Worm (Caenorhabditis elegans) whole organism, L2 larva: ENCODE measurements around the gene erd-2.1.

Source experiments
- C34F6.9 ChIP-seq: fragments of 150-350 bp; optimal IDR thresholded peaks from 2 replicates; lab custom pipeline; 2014; ENCODE audit warnings: missing biosample characterization, missing genetic modification characterization
- F13H6.1 ChIP-seq: sonication (generic microtip); optimal IDR thresholded peaks from 2 replicates; lab custom pipeline; 2016; ENCODE audit warnings: missing genetic modification characterization, missing compliant biosample characterization
- Y55F3AM.14 ChIP-seq: fragments of 200-800 bp; sonication (Bioruptor generic); optimal IDR thresholded peaks from 2 replicates; lab custom pipeline; 2018; ENCODE audit warnings: mild to moderate bottlenecking, missing genetic modification characterization, missing compliant biosample characterization
- ZK546.5 ChIP-seq: sonication (generic microtip); optimal IDR thresholded peaks from 2 replicates; lab custom pipeline; 2017; ENCODE audit warnings: missing biosample characterization, missing genetic modification characterization
- alr-1 ChIP-seq: fragments of 150-350 bp; optimal IDR thresholded peaks from 2 replicates; lab custom pipeline; 2014; ENCODE audit warnings: missing biosample characterization, missing genetic modification characterization
- ama-1 ChIP-seq: fragments of 150-350 bp; optimal IDR thresholded peaks from 2 replicates; lab custom pipeline; 2018; ENCODE audit warnings: inconsistent platforms
- blmp-1 ChIP-seq: sonication (generic microtip); optimal IDR thresholded peaks from 2 replicates; lab custom pipeline; 2017; ENCODE audit warnings: missing genetic modification characterization, mild to moderate bottlenecking, missing compliant biosample characterization, antibody characterized with exemption, moderate library complexity; ENCODE audit not compliant: insufficient read depth
- ceh-16 ChIP-seq: fragments of 150-350 bp; optimal IDR thresholded peaks from 2 replicates; lab custom pipeline; 2014; ENCODE audit warnings: missing biosample characterization, missing genetic modification characterization
- ceh-82 ChIP-seq: fragments of 150-350 bp; optimal IDR thresholded peaks from 2 replicates; lab custom pipeline; 2014; ENCODE audit warnings: missing biosample characterization, missing genetic modification characterization
- crh-2 ChIP-seq: sonication (generic microtip); optimal IDR thresholded peaks from 2 replicates; lab custom pipeline; 2017; ENCODE audit warnings: missing biosample characterization, missing genetic modification characterization
- dmd-4 ChIP-seq: sonication (generic microtip); optimal IDR thresholded peaks from 2 replicates; lab custom pipeline; 2017; ENCODE audit warnings: missing biosample characterization, missing genetic modification characterization
- egl-27 ChIP-seq: sonication (generic microtip); optimal IDR thresholded peaks from 3 replicates; lab custom pipeline; 2017; ENCODE audit warnings: missing biosample characterization, missing genetic modification reagents, missing genetic modification characterization
- elt-3 ChIP-seq: sonication (generic microtip); optimal IDR thresholded peaks from 2 replicates; lab custom pipeline; 2017; ENCODE audit warnings: missing biosample characterization, missing genetic modification characterization
- fos-1 ChIP-seq: fragments of 150-350 bp; optimal IDR thresholded peaks from 2 replicates; lab custom pipeline; 2014; ENCODE audit warnings: missing biosample characterization, missing genetic modification characterization
- gmeb-1 ChIP-seq: fragments of 150-350 bp; optimal IDR thresholded peaks from 2 replicates; lab custom pipeline; 2014; ENCODE audit warnings: missing biosample characterization, missing genetic modification characterization
- lin-11 ChIP-seq: fragments of 150-350 bp; sonication (generic microtip); optimal IDR thresholded peaks from 2 replicates; lab custom pipeline; 2014; ENCODE audit warnings: missing biosample characterization, missing genetic modification characterization, inconsistent platforms, mixed read lengths
- lin-39 ChIP-seq: fragments of 150-350 bp; optimal IDR thresholded peaks from 2 replicates; lab custom pipeline; 2014; ENCODE audit warnings: missing biosample characterization, missing genetic modification reagents, missing genetic modification characterization
- lsy-2 ChIP-seq, 2 experiments: fragments of 150-350 bp in 1 of 2; sonication (generic microtip) in 1 of 2; optimal IDR thresholded peaks; 2 replicates each; lab custom pipeline; 2014 to 2017; ENCODE audit warnings: missing biosample characterization in 2 of 2, missing genetic modification characterization in 2 of 2
- mab-5 ChIP-seq: fragments of 150-350 bp; optimal IDR thresholded peaks from 2 replicates; lab custom pipeline; 2014; ENCODE audit warnings: missing biosample characterization, missing genetic modification characterization
- mbf-1 ChIP-seq: sonication (generic microtip); optimal IDR thresholded peaks from 2 replicates; lab custom pipeline; 2017; ENCODE audit warnings: missing biosample characterization, missing genetic modification characterization
- mdl-1 ChIP-seq, 2 experiments: fragments of 150-350 bp in 1 of 2; sonication (generic microtip) in 1 of 2; optimal IDR thresholded peaks; 2 replicates each; lab custom pipeline; 2017; ENCODE audit warnings: missing biosample characterization in 2 of 2, missing genetic modification characterization in 2 of 2
- nhr-10 ChIP-seq: sonication (generic microtip); optimal IDR thresholded peaks from 2 replicates; lab custom pipeline; 2017; ENCODE audit warnings: missing biosample characterization, missing genetic modification characterization
- nhr-11 ChIP-seq: fragments of 150-350 bp; optimal IDR thresholded peaks from 2 replicates; lab custom pipeline; 2014; ENCODE audit warnings: missing biosample characterization, missing genetic modification characterization
- nhr-12 ChIP-seq: fragments of 150-350 bp; optimal IDR thresholded peaks from 2 replicates; lab custom pipeline; 2014; ENCODE audit warnings: missing biosample characterization, missing genetic modification characterization
- nhr-129 ChIP-seq: fragments of 150-350 bp; optimal IDR thresholded peaks from 2 replicates; lab custom pipeline; 2014; ENCODE audit warnings: missing biosample characterization, missing genetic modification characterization
- nhr-21 ChIP-seq: fragments of 150-350 bp; optimal IDR thresholded peaks from 2 replicates; lab custom pipeline; 2014; ENCODE audit warnings: missing biosample characterization, missing genetic modification characterization
- nhr-23 ChIP-seq: fragments of 150-350 bp; optimal IDR thresholded peaks from 2 replicates; lab custom pipeline; 2014; ENCODE audit warnings: missing biosample characterization, missing genetic modification reagents, missing genetic modification characterization
- nhr-25 ChIP-seq: fragments of 150-350 bp; sonication (generic microtip); optimal IDR thresholded peaks from 3 replicates; lab custom pipeline; 2014; ENCODE audit warnings: missing biosample characterization, missing genetic modification characterization
- nhr-6 ChIP-seq: fragments of 150-350 bp; optimal IDR thresholded peaks from 2 replicates; lab custom pipeline; 2014; ENCODE audit warnings: missing biosample characterization, missing genetic modification characterization
- nhr-77 ChIP-seq: fragments of 150-350 bp; optimal IDR thresholded peaks from 2 replicates; lab custom pipeline; 2014; ENCODE audit warnings: missing biosample characterization, missing genetic modification characterization
- peb-1 ChIP-seq: fragments of 150-350 bp; optimal IDR thresholded peaks from 2 replicates; lab custom pipeline; 2014; ENCODE audit warnings: missing biosample characterization, missing genetic modification characterization
- sem-4 ChIP-seq: fragments of 150-350 bp; optimal IDR thresholded peaks from 2 replicates; lab custom pipeline; 2014; ENCODE audit warnings: missing biosample characterization, missing genetic modification reagents, missing genetic modification characterization
- skn-1 ChIP-seq: sonication (generic microtip); optimal IDR thresholded peaks from 2 replicates; lab custom pipeline; 2017; ENCODE audit warnings: missing biosample characterization, missing genetic modification characterization
- sma-3 ChIP-seq: sonication (generic microtip); optimal IDR thresholded peaks from 2 replicates; lab custom pipeline; 2016; ENCODE audit warnings: missing genetic modification reagents, missing genetic modification characterization, missing compliant biosample characterization
- sma-9 ChIP-seq, 2 experiments: fragments of 150-350 bp in 1 of 2; sonication (generic microtip) in 1 of 2; optimal IDR thresholded peaks; 2 replicates each; lab custom pipeline; 2014 to 2016; ENCODE audit warnings: missing genetic modification characterization in 2 of 2, mild to moderate bottlenecking in 1 of 2, missing biosample characterization in 1 of 2, missing compliant biosample characterization in 1 of 2, missing genetic modification reagents in 1 of 2, moderate library complexity in 1 of 2
- snpc-4 ChIP-seq: fragments of 150-350 bp; optimal IDR thresholded peaks from 2 replicates; lab custom pipeline; 2014; ENCODE audit warnings: missing biosample characterization, missing genetic modification characterization
- unc-39 ChIP-seq: fragments of 150-350 bp; optimal IDR thresholded peaks from 2 replicates; lab custom pipeline; 2014; ENCODE audit warnings: missing biosample characterization, missing genetic modification characterization
- unc-55 ChIP-seq: fragments of 150-350 bp; sonication (generic microtip); optimal IDR thresholded peaks from 3 replicates; lab custom pipeline; 2014; ENCODE audit warnings: missing biosample characterization, missing genetic modification reagents, missing genetic modification characterization
- unc-62 ChIP-seq: fragments of 150-350 bp; optimal IDR thresholded peaks from 2 replicates; lab custom pipeline; 2014; ENCODE audit warnings: missing biosample characterization, missing genetic modification reagents, missing genetic modification characterization
- zag-1 ChIP-seq: fragments of 150-350 bp; optimal IDR thresholded peaks from 2 replicates; lab custom pipeline; 2014; ENCODE audit warnings: missing biosample characterization, missing genetic modification characterization
- ztf-1 ChIP-seq: fragments of 200-800 bp; sonication (Bioruptor generic); conservative IDR thresholded peaks from 2 replicates; pipeline ENCODE4 v1.3.6; 2022; ENCODE audit warnings: missing genetic modification characterization, missing compliant biosample characterization
- ztf-11 ChIP-seq: sonication (generic microtip); optimal IDR thresholded peaks from 2 replicates; lab custom pipeline; 2017; ENCODE audit warnings: missing biosample characterization, missing genetic modification characterization

The erd-2.1 gene

ce11 chrX:10163212-10163611 is 4.6 kb upstream of the erd-2.1 start:
- TF ChIP-seq nhr-6 (tag; lab: Kevin White, UChicago) (no peak), ztf-11 (tag; lab: Kevin White, UChicago) (no peak), ceh-16 (no peak), F13H6.1 (tag; lab: Kevin White, UChicago) (no peak), unc-39 (tag; lab: Kevin White, UChicago) (no peak), peb-1 (tag; lab: Kevin White, UChicago) (no peak), skn-1 (tag; lab: Kevin White, UChicago) (no peak), nhr-21 (tag; lab: Kevin White, UChicago) (no peak), nhr-12 (no peak), dmd-4 (no peak), nhr-25 (tag; lab: Kevin White, UChicago) (no peak), sma-9 (GFP tag; optimal IDR thresholded peaks at IDR 0.05; lab: Kevin White, UChicago) (no peak), sma-9 (tag; optimal IDR thresholded peaks at IDR 0.05; lab: Kevin White, UChicago) (no peak), lin-39 (tag; lab: Kevin White, UChicago) (no peak), sem-4 (tag; lab: Kevin White, UChicago) (no peak), C34F6.9 (tag; lab: Kevin White, UChicago) (no peak), nhr-129 (tag; lab: Kevin White, UChicago) (no peak), sma-3 (GFP tag; lab: Kevin White, UChicago) (no peak), unc-62 (GFP tag; lab: Kevin White, UChicago) (no peak), fos-1 (tag; lab: Kevin White, UChicago) (no peak), nhr-23 (tag; lab: Kevin White, UChicago) (no peak)

- no peak for TF ChIP-seq crh-2
- no peak for TF ChIP-seq unc-55 (GFP tag; lab: Kevin White, UChicago)
- TF ChIP-seq ceh-82 (tag; lab: Kevin White, UChicago): no peak
- TF ChIP-seq mab-5 (tag; lab: Kevin White, UChicago): no peak
- no peak for TF ChIP-seq gmeb-1 (tag; lab: Kevin White, UChicago)
- no peak for TF ChIP-seq snpc-4 (tag; lab: Kevin White, UChicago)
- no peak for TF ChIP-seq blmp-1 (tag; lab: Kevin White, UChicago)
- no peak for TF ChIP-seq C34F6.9 (tag; lab: Kevin White, UChicago)
- no peak for TF ChIP-seq nhr-23 (tag; lab: Kevin White, UChicago)
- no peak for TF ChIP-seq nhr-11 (tag; lab: Kevin White, UChicago)
- no peak for TF ChIP-seq F13H6.1 (tag; lab: Kevin White, UChicago)
- no peak for TF ChIP-seq nhr-21 (tag; lab: Kevin White, UChicago)
- no peak for TF ChIP-seq lin-11 (tag; lab: Kevin White, UChicago)
- TF ChIP-seq nhr-77 (tag; lab: Kevin White, UChicago): no peak
- TF ChIP-seq ZK546.5: no peak
Observed at ce11 chrX:10162476-10162875, 3.8 kb upstream of the erd-2.1 start.

ce11 chrX:10160097-10160677 is 1.6 kb upstream of the erd-2.1 start, which contains the start of gene F09B9.4:
F09B9.4 (plus strand) TSS chrX:10160627.
- TF ChIP-seq lin-39 (tag; lab: Kevin White, UChicago): no peak
- no peak for TF ChIP-seq peb-1 (tag; lab: Kevin White, UChicago)
- no peak for TF ChIP-seq nhr-25 (tag; lab: Kevin White, UChicago)
- TF ChIP-seq sma-9 (GFP tag; optimal IDR thresholded peaks at IDR 0.05; lab: Kevin White, UChicago): no peak
- TF ChIP-seq sma-9 (tag; optimal IDR thresholded peaks at IDR 0.05; lab: Kevin White, UChicago): no peak
- TF ChIP-seq mdl-1 (tag; optimal IDR thresholded peaks at IDR 0.05; lab: Kevin White, UChicago): no peak
- no peak for TF ChIP-seq zag-1 (tag; lab: Kevin White, UChicago)
- TF ChIP-seq nhr-12: no peak
- no peak for TF ChIP-seq ceh-16
- no peak for TF ChIP-seq nhr-10
- TF ChIP-seq F13H6.1 (tag; lab: Kevin White, UChicago): peak; percentile 8
- peak; percentile 10 for TF ChIP-seq nhr-129 (tag; lab: Kevin White, UChicago)
- TF ChIP-seq lsy-2 (tag; optimal IDR thresholded peaks at IDR 0.05; lab: Kevin White, UChicago): no peak
- no peak for TF ChIP-seq ceh-82 (tag; lab: Kevin White, UChicago)
- TF ChIP-seq C34F6.9 (tag; lab: Kevin White, UChicago): peak; percentile 23
- TF ChIP-seq nhr-77 (tag; lab: Kevin White, UChicago): no peak

DNA sequence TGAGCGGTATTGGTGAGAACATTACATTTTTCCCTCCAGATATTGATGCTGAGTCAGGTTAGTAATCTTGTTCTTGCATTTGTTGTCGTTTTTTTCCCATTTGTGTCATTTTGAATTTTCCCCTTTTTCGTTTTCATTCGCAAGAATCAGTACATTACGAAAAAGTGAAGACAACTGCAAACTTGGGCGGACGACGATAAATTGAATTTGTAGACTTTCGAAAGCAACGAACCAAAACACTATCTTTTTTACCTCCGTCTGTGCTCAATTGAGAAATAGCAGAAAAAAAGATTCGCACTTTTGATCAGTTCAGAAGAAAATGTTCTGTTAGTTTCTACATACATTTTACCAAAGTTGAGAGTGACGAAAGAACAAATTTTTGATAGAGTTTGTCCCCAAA is 3.5 kb downstream of the erd-2.1 start:
- TF ChIP-seq mbf-1 (tag; lab: Kevin White, UChicago) (no peak), nhr-25 (tag; lab: Kevin White, UChicago) (no peak), sma-3 (GFP tag; lab: Kevin White, UChicago) (no peak), nhr-23 (tag; lab: Kevin White, UChicago) (no peak), crh-2 (no peak), nhr-11 (tag; lab: Kevin White, UChicago) (no peak), ztf-1 (GFP tag; lab: Robert Waterston, UW) (no peak), snpc-4 (tag; lab: Kevin White, UChicago) (no peak), lin-39 (tag; lab: Kevin White, UChicago) (no peak), C34F6.9 (tag; lab: Kevin White, UChicago) (no peak), lin-11 (tag; lab: Kevin White, UChicago) (no peak), elt-3 (no peak), unc-62 (GFP tag; lab: Kevin White, UChicago) (no peak), alr-1 (tag; lab: Kevin White, UChicago) (no peak), Y55F3AM.14 (no peak), nhr-6 (tag; lab: Kevin White, UChicago) (no peak), F13H6.1 (tag; lab: Kevin White, UChicago) (no peak), ama-1 (lab: Kevin White, UChicago) (no peak), egl-27 (tag; lab: Kevin White, UChicago) (no peak), nhr-21 (tag; lab: Kevin White, UChicago) (no peak)
- TF ChIP-seq, all 48 proteins: peak for 0
